Worm (Caenorhabditis elegans) whole organism, mixed stage, embryonic: Measurements from ENCODE around the gene srbc-75.

ENCODE experiments used
- bed-3 ChIP-seq: fragments of 200-800 bp; sonication (Bioruptor generic); optimal IDR thresholded peaks from 3 replicates; lab custom pipeline; 2018; ENCODE audit warnings: mild to moderate bottlenecking, missing genetic modification characterization, moderate library complexity, missing compliant biosample characterization
- ceh-39 ChIP-seq: fragments of 150-350 bp; optimal IDR thresholded peaks from 2 replicates; lab custom pipeline; 2014; ENCODE audit warnings: missing biosample characterization, missing genetic modification characterization
- ceh-43 ChIP-seq: fragments of 200-800 bp; sonication (Bioruptor generic); optimal IDR thresholded peaks from 2 replicates; lab custom pipeline; 2018; ENCODE audit warnings: mild to moderate bottlenecking, missing genetic modification characterization, moderate library complexity, missing compliant biosample characterization
- ceh-83 ChIP-seq: fragments of 200-800 bp; sonication (Bioruptor generic); optimal IDR thresholded peaks from 2 replicates; lab custom pipeline; 2018; ENCODE audit warnings: mild to moderate bottlenecking, missing genetic modification characterization, missing compliant biosample characterization
- ces-1 ChIP-seq: fragments of 150-350 bp; optimal IDR thresholded peaks from 2 replicates; lab custom pipeline; 2014; ENCODE audit warnings: missing biosample characterization, missing genetic modification reagents, missing genetic modification characterization
- cnd-1 ChIP-seq: fragments of 200-800 bp; sonication (Bioruptor generic); optimal IDR thresholded peaks from 2 replicates; lab custom pipeline; 2018; ENCODE audit warnings: mild to moderate bottlenecking, missing genetic modification characterization, missing compliant biosample characterization
- drap-1 ChIP-seq: fragments of 200-800 bp; sonication (Bioruptor generic); optimal IDR thresholded peaks from 3 replicates; lab custom pipeline; 2018; ENCODE audit warnings: mild to moderate bottlenecking, missing genetic modification characterization, missing compliant biosample characterization
- elt-1 ChIP-seq: sonication (generic microtip); optimal IDR thresholded peaks from 2 replicates; lab custom pipeline; 2017; ENCODE audit warnings: missing genetic modification characterization, mild to moderate bottlenecking, missing compliant biosample characterization, antibody characterized with exemption, moderate library complexity, borderline replicate concordance; ENCODE audit not compliant: insufficient read depth
- elt-3 ChIP-seq: fragments of 150-350 bp; optimal IDR thresholded peaks from 2 replicates; lab custom pipeline; 2014; ENCODE audit warnings: missing biosample characterization, missing genetic modification characterization
- flh-1 ChIP-seq: fragments of 200-800 bp; sonication (Bioruptor generic); optimal IDR thresholded peaks from 2 replicates; lab custom pipeline; 2018; ENCODE audit warnings: mild to moderate bottlenecking, missing genetic modification characterization, moderate library complexity, missing compliant biosample characterization
- ham-2 ChIP-seq: fragments of 200-800 bp; sonication (Bioruptor generic); optimal IDR thresholded peaks from 2 replicates; lab custom pipeline; 2018; ENCODE audit warnings: mild to moderate bottlenecking, missing genetic modification characterization, missing compliant biosample characterization
- hlh-1 ChIP-seq: fragments of 150-350 bp; optimal IDR thresholded peaks from 2 replicates; lab custom pipeline; 2014; ENCODE audit warnings: missing biosample characterization, missing genetic modification reagents, missing genetic modification characterization
- lin-13 ChIP-seq: fragments of 150-350 bp; optimal IDR thresholded peaks from 2 replicates; lab custom pipeline; 2014; ENCODE audit warnings: missing biosample characterization, missing genetic modification characterization
- lin-32 ChIP-seq: fragments of 200-800 bp; sonication (Bioruptor generic); optimal IDR thresholded peaks from 2 replicates; lab custom pipeline; 2018; ENCODE audit warnings: mild to moderate bottlenecking, missing genetic modification characterization, missing compliant biosample characterization
- lsy-2 ChIP-seq: fragments of 150-350 bp; optimal IDR thresholded peaks from 2 replicates; lab custom pipeline; 2014; ENCODE audit warnings: missing biosample characterization, missing genetic modification characterization
- mep-1 ChIP-seq: fragments of 150-350 bp; optimal IDR thresholded peaks from 2 replicates; lab custom pipeline; 2017; ENCODE audit warnings: missing biosample characterization, missing genetic modification reagents, missing genetic modification characterization, inconsistent platforms
- mls-2 ChIP-seq: sonication (generic microtip); optimal IDR thresholded peaks from 2 replicates; lab custom pipeline; 2016; ENCODE audit warnings: mild to moderate bottlenecking, missing genetic modification characterization, moderate library complexity, missing compliant biosample characterization
- nhr-12 ChIP-seq: fragments of 150-350 bp; optimal IDR thresholded peaks from 2 replicates; lab custom pipeline; 2014; ENCODE audit warnings: missing biosample characterization, missing genetic modification characterization
- nhr-2 ChIP-seq: fragments of 150-350 bp; optimal IDR thresholded peaks from 2 replicates; lab custom pipeline; 2014; ENCODE audit warnings: missing biosample characterization, missing genetic modification characterization
- nhr-237 ChIP-seq: fragments of 150-350 bp; optimal IDR thresholded peaks from 2 replicates; lab custom pipeline; 2014; ENCODE audit warnings: missing biosample characterization, missing genetic modification characterization
- nhr-28 ChIP-seq: fragments of 150-350 bp; optimal IDR thresholded peaks from 2 replicates; lab custom pipeline; 2014; ENCODE audit warnings: missing biosample characterization, missing genetic modification characterization
- pha-4 ChIP-seq: fragments of 150-350 bp; optimal IDR thresholded peaks from 2 replicates; lab custom pipeline; 2018; ENCODE audit warnings: missing biosample characterization, missing genetic modification reagents, missing genetic modification characterization
- sem-2 ChIP-seq: fragments of 200-800 bp; sonication (Bioruptor generic); optimal IDR thresholded peaks from 2 replicates; lab custom pipeline; 2018; ENCODE audit warnings: mild to moderate bottlenecking, missing genetic modification characterization, missing compliant biosample characterization
- snpc-4 ChIP-seq: fragments of 150-350 bp; optimal IDR thresholded peaks from 2 replicates; lab custom pipeline; 2014; ENCODE audit warnings: missing biosample characterization, missing genetic modification characterization
- sptf-1 ChIP-seq: sonication (generic microtip); optimal IDR thresholded peaks from 2 replicates; lab custom pipeline; 2017; ENCODE audit warnings: mild to moderate bottlenecking, missing genetic modification characterization, moderate library complexity, missing compliant biosample characterization
- tbx-8 ChIP-seq: fragments of 200-800 bp; sonication (Bioruptor generic); optimal IDR thresholded peaks from 2 replicates; lab custom pipeline; 2018; ENCODE audit warnings: mild to moderate bottlenecking, missing genetic modification characterization, moderate library complexity, missing compliant biosample characterization
- unc-120 ChIP-seq: sonication (generic microtip); optimal IDR thresholded peaks from 2 replicates; lab custom pipeline; 2017; ENCODE audit warnings: missing genetic modification characterization, missing compliant biosample characterization; ENCODE audit not compliant: poor library complexity, severe bottlenecking
- unc-39 ChIP-seq: fragments of 150-350 bp; optimal IDR thresholded peaks from 2 replicates; lab custom pipeline; 2014; ENCODE audit warnings: missing biosample characterization, missing genetic modification characterization
- unc-62 ChIP-seq: fragments of 150-350 bp; optimal IDR thresholded peaks from 2 replicates; lab custom pipeline; 2014; ENCODE audit warnings: missing biosample characterization, missing genetic modification reagents, missing genetic modification characterization
- zip-8 ChIP-seq: fragments of 150-350 bp; optimal IDR thresholded peaks from 2 replicates; lab custom pipeline; 2014; ENCODE audit warnings: missing biosample characterization, missing genetic modification characterization
- ztf-11 ChIP-seq: fragments of 150-350 bp; optimal IDR thresholded peaks from 2 replicates; lab custom pipeline; 2014; ENCODE audit warnings: missing biosample characterization, missing genetic modification characterization

Gene srbc-75

DNA sequence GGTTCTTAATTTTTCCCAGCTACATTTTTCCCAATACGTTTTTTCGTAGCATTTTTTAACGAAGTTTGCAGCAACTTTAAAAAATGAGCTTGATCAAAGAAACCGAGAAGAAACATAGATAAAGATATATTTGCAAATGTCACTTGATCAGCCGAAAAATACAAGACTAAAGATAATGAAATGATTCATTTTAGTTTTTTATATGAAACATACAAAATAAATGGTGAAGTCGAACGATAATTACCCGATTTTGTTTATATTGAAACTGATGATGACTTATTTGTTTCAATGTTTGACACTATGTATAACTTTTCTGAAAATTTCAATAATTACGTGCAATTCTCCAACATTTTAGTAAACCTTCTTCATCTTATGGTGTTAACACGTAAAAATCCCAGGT, 14.7 kb downstream of the srbc-75 start, which contains the start of gene srw-22:
TSS of gene srw-22 (plus strand) at position 301 of the 400 bp plus-strand sequence.
- no peak for TF ChIP-seq ces-1 (GFP tag; lab: Kevin White, UChicago)
- no peak for TF ChIP-seq nhr-2 (tag; lab: Kevin White, UChicago)
- no peak for TF ChIP-seq unc-39 (tag; lab: Kevin White, UChicago)
- no peak for TF ChIP-seq elt-1 (tag; lab: Kevin White, UChicago)
- no peak for TF ChIP-seq unc-120 (tag; lab: Kevin White, UChicago)
- no peak for TF ChIP-seq ztf-11 (tag; lab: Kevin White, UChicago)
- no peak for TF ChIP-seq cnd-1 (tag; lab: Kevin White, UChicago)
- TF ChIP-seq ceh-83: no peak

DNA sequence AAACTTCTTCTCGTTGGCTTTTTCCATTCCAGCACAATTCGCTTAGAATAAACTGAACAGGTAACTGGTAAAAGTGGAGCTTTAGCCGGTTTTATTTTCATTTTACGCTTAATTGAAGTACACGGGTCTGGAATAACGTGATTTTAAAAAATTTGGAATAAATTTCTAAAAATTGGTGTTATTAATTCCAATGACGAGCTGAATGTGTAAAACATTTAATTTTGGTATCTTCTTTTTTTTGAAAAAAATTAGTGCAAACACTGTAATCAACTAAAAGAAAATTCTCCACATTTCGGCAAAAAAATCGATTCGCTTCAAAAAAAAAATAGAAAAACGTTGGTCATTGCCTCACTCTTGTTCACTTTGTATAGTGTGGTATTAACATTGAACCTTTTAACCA, 18.6 kb downstream of the srbc-75 start, which contains the start of gene T10H4.4:
TSS of gene T10H4.4 (minus strand) at position 101 of the 400 bp plus-strand sequence.
- no peak for TF ChIP-seq lin-32 (GFP tag; lab: Kevin White, UChicago)
- TF ChIP-seq cnd-1 (tag; lab: Kevin White, UChicago): no peak
- no peak for TF ChIP-seq unc-39 (tag; lab: Kevin White, UChicago)
- TF ChIP-seq sem-2 (GFP tag; lab: Kevin White, UChicago): no peak
- no peak for TF ChIP-seq unc-62
- no peak for TF ChIP-seq lin-13
- TF ChIP-seq zip-8 (tag; lab: Kevin White, UChicago): no peak
- no peak for TF ChIP-seq ceh-43 (GFP tag; lab: Kevin White, UChicago)
- TF ChIP-seq nhr-28 (tag; lab: Kevin White, UChicago): no peak
- no peak for TF ChIP-seq tbx-8 (GFP tag; lab: Kevin White, UChicago)
- TF ChIP-seq sptf-1 (tag; lab: Kevin White, UChicago): no peak
- no peak for TF ChIP-seq lsy-2 (tag; lab: Kevin White, UChicago)

DNA sequence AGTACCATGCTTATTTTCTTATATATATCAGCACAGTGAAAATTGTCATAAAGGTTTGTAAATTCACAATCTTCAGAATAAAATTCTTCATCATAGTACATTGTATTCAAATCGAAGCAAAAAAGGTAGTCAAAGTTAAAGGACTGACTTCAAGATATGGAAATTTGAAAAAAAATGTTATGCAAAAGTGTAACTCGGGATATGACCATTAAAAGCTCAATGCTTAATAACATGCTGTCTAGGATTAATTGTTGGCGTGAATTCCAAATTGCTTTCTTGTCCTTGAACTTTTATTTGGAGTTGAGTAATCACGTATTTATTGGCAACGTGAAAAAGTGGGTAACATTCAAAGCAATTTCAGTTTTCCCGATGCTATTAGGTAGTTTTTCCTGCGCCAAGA, 21.1 kb downstream of the srbc-75 start, which contains the start of gene srw-16:
TSS of gene srw-16 (minus strand) at position 101 of the 400 bp plus-strand sequence.
- no peak for TF ChIP-seq nhr-237
- TF ChIP-seq pha-4 (tag; lab: Kevin White, UChicago): no peak
- no peak for TF ChIP-seq sptf-1 (tag; lab: Kevin White, UChicago)
- no peak for TF ChIP-seq zip-8 (tag; lab: Kevin White, UChicago)
- TF ChIP-seq snpc-4 (tag; lab: Kevin White, UChicago): no peak
- no peak for TF ChIP-seq lin-13
- TF ChIP-seq, all 35 proteins: peak for 0

DNA sequence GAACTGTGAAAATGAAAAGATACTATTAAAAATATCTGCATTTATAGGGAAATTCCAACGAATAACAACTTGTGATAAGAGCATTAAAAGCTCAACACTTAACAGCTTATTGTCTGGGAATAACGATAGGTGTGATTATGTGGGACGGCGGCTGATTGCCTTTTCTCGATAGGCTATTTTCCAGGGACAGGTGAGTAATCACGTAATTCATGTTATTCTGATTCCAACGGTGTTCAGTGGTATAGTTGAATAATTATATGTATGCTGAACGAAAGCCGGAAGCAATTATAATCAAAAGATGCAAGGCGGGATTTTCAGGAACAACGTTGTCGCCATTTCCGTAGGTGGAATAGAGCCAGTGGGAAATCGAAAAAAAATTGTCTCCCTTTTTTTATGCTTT, 23.3 kb downstream of the srbc-75 start, which contains the start of gene srw-17:
TSS of gene srw-17 (minus strand) at position 101 of the 400 bp plus-strand sequence.
- no peak for TF ChIP-seq nhr-237
- TF ChIP-seq pha-4 (tag; lab: Kevin White, UChicago): no peak
- TF ChIP-seq hlh-1: no peak
- no peak for TF ChIP-seq ham-2 (GFP tag; lab: Kevin White, UChicago)
- TF ChIP-seq nhr-12 (tag; lab: Kevin White, UChicago): no peak
- TF ChIP-seq unc-62: no peak
- TF ChIP-seq elt-1 (tag; lab: Kevin White, UChicago): no peak
- no peak for TF ChIP-seq sptf-1 (tag; lab: Kevin White, UChicago)
- TF ChIP-seq ceh-43 (GFP tag; lab: Kevin White, UChicago): no peak
- TF ChIP-seq nhr-28 (tag; lab: Kevin White, UChicago): no peak
- TF ChIP-seq drap-1: no peak
- TF ChIP-seq sem-2 (GFP tag; lab: Kevin White, UChicago): no peak
- TF ChIP-seq ztf-11 (tag; lab: Kevin White, UChicago): no peak
- no peak for TF ChIP-seq nhr-2 (tag; lab: Kevin White, UChicago)
- no peak for TF ChIP-seq bed-3 (GFP tag; lab: Kevin White, UChicago)
- no peak for TF ChIP-seq ceh-39 (tag; lab: Kevin White, UChicago)

DNA sequence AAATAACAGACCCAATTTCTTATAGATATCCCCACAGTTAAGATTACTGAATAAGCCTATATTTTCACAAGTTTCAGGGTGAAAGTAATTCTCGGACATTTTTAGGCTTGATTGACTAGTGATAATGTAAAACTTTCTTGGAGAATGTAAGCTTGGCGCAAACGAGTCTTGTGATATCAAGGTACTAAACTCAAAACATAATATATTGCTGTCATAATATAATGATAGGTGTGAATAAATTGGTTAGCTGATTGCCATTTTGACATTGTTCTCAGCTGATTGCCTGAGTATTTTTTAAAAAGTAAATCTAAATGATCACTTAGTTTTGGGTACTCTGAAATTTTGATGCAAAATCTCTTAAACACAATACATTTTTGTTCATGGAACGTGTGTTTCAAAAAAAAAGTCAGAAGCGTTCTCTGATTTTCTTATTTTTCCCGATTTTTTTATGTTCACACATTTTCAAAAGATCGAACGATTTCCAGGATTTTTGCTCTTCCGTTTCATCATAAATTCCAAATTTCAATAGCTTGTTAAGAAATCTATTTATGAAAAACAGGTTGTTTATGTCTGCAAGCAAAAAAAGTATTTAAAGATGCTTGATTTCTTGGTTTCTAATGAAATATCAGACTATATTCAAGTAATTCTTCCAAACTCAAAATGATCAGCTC, 27.8 kb downstream of the srbc-75 start, which contains the start of the genes srw-19 and srx-51:
TSS of gene srw-19 (minus strand) at position 101 of the 671 bp plus-strand sequence.
TSS of gene srx-51 (plus strand) at position 621 of the 671 bp plus-strand sequence.
- TF ChIP-seq pha-4 (tag; lab: Kevin White, UChicago) (no peak), unc-39 (tag; lab: Kevin White, UChicago) (no peak), zip-8 (tag; lab: Kevin White, UChicago) (no peak), mls-2 (no peak), nhr-2 (tag; lab: Kevin White, UChicago) (no peak), elt-3 (tag; lab: Kevin White, UChicago) (no peak), nhr-28 (tag; lab: Kevin White, UChicago) (no peak), elt-1 (tag; lab: Kevin White, UChicago) (no peak), lin-13 (no peak), hlh-1 (no peak), unc-120 (tag; lab: Kevin White, UChicago) (no peak), ceh-39 (tag; lab: Kevin White, UChicago) (no peak), flh-1 (GFP tag; lab: Kevin White, UChicago) (no peak), drap-1 (no peak), snpc-4 (tag; lab: Kevin White, UChicago) (no peak), mep-1 (tag; lab: Kevin White, UChicago) (no peak), ham-2 (GFP tag; lab: Kevin White, UChicago) (no peak), sem-2 (GFP tag; lab: Kevin White, UChicago) (no peak), ceh-43 (GFP tag; lab: Kevin White, UChicago) (no peak), unc-62 (no peak)
